Fruit fly (Drosophila melanogaster): ENCODE measurements around the gene CG11537.

The CG11537 gene

DNA sequence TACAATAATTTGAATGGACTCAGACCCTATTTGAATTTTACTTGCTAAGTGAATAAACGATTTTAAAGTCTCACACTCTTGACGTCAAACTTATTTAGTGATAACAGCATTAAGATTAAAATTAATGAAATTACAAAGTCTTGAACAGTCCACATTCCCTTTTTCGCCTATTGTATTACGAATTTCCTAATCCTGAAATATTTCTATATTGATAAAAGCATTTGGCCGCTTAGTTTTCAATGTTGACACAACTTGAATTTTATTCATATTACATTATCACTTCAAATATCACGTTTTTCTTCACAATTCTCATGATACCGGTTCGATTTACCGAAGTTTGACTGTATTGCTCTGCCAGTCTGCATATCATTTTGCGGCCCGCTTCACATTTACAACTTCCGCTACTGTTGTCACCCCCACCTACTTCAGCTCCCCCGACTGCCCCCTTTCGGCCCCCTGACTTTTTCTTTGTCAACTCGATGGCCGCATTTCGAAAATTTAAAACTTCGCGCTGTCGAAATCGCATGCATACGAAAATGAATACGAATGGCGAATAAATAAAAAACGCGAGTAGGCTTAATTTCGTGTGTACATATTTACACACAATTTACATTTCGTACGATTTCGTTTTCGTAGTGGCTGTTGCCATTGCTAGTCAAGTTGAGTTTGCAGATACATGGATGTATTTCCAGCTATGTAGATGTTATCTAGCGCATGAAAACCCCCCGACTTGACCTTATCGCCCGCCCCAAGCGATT is 64.7 kb downstream of the CG11537 start:
- no peak for TF ChIP-seq CG17801 (GFP tag; optimal IDR thresholded peaks at IDR 0.05; ENCODE audit: partially characterized antibody)

All from ovary, adult (tissue).